Worm (Caenorhabditis elegans) whole organism, midembryonic: ENCODE data around the gene C54F6.6.

Experiments used
- T22C8.4 ChIP-seq: fragments of 200-800 bp; sonication (Bioruptor generic); IDR thresholded peaks from 2 replicates; pipeline ENCODE4 v1.3.6; 2022; ENCODE audit warnings: missing genetic modification characterization, missing compliant biosample characterization
- cog-1 ChIP-seq: sonication (generic microtip); optimal IDR thresholded peaks from 2 replicates; lab custom pipeline; 2016; ENCODE audit warnings: missing genetic modification characterization, missing compliant biosample characterization
- flt-1 ChIP-seq: fragments of 200-800 bp; sonication (Bioruptor generic); IDR thresholded peaks from 2 replicates; pipeline ENCODE4 v1.3.6; 2022; ENCODE audit warnings: missing genetic modification characterization, missing compliant biosample characterization
- klf-2 ChIP-seq: fragments of 200-800 bp; sonication (Bioruptor generic); conservative IDR thresholded peaks from 2 replicates; pipeline ENCODE4 v1.3.6; 2022; ENCODE audit warnings: missing genetic modification reagents, missing genetic modification characterization, missing compliant biosample characterization
- med-1 ChIP-seq: sonication (generic microtip); optimal IDR thresholded peaks from 2 replicates; lab custom pipeline; 2017; ENCODE audit warnings: missing genetic modification characterization, mild to moderate bottlenecking, missing compliant biosample characterization, antibody characterized with exemption, missing genetic modification reagents; ENCODE audit not compliant: insufficient read depth
- ref-1 ChIP-seq: fragments of 200-800 bp; sonication (Bioruptor generic); conservative IDR thresholded peaks from 2 replicates; pipeline ENCODE4 v1.3.6; 2022; ENCODE audit warnings: missing genetic modification reagents, missing genetic modification characterization, missing compliant biosample characterization
- tab-1 ChIP-seq: fragments of 200-800 bp; sonication (Bioruptor generic); IDR thresholded peaks from 2 replicates; pipeline ENCODE4 v1.3.6; 2022; ENCODE audit warnings: missing genetic modification characterization, missing compliant biosample characterization
- ztf-23 ChIP-seq: fragments of 200-800 bp; sonication (Bioruptor generic); IDR thresholded peaks from 2 replicates; pipeline ENCODE4 v1.3.6; 2022; ENCODE audit warnings: missing genetic modification reagents, missing genetic modification characterization, missing compliant biosample characterization
- ztf-29 ChIP-seq: fragments of 200-800 bp; sonication (Bioruptor generic); IDR thresholded peaks from 2 replicates; pipeline ENCODE4 v1.3.6; 2022; ENCODE audit warnings: missing genetic modification reagents, missing genetic modification characterization, missing compliant biosample characterization

The C54F6.6 gene

ce11 chrV:7523392-7523791 is at the start of gene C54F6.6:
Gene C54F6.6 (plus strand): TSS chrV:7523692.
- no peak for TF ChIP-seq ztf-29 (GFP tag; lab: Robert Waterston, UW)
- TF ChIP-seq cog-1 (tag; lab: Kevin White, UChicago): no peak
- TF ChIP-seq klf-2: no peak

- TF ChIP-seq klf-2: no peak
- TF ChIP-seq flt-1 (GFP tag; lab: Robert Waterston, UW): no peak
- TF ChIP-seq cog-1 (tag; lab: Kevin White, UChicago): no peak
- TF ChIP-seq T22C8.4 (GFP tag; lab: Robert Waterston, UW): no peak
- no peak for TF ChIP-seq ztf-29 (GFP tag; lab: Robert Waterston, UW)
- TF ChIP-seq ref-1 (GFP tag; lab: Robert Waterston, UW): no peak
- no peak for TF ChIP-seq med-1 (GFP tag; lab: Kevin White, UChicago)
Measured at ce11 chrV:7476766-7477165, 46.7 kb upstream of the C54F6.6 start, which contains the start of gene srh-125. Gene srh-125 (minus strand): TSS chrV:7476866.

- TF ChIP-seq cog-1 (tag; lab: Kevin White, UChicago) (no peak), ztf-29 (GFP tag; lab: Robert Waterston, UW) (no peak), ztf-23 (GFP tag; lab: Robert Waterston, UW) (no peak), tab-1 (GFP tag; lab: Robert Waterston, UW) (no peak), ref-1 (GFP tag; lab: Robert Waterston, UW) (no peak), klf-2 (no peak), T22C8.4 (GFP tag; lab: Robert Waterston, UW) (no peak), flt-1 (GFP tag; lab: Robert Waterston, UW) (no peak), med-1 (GFP tag; lab: Kevin White, UChicago) (no peak)
Measured at ce11 chrV:7478404-7478803, 45.1 kb upstream of the C54F6.6 start, which contains the start of gene str-190. Gene str-190 (minus strand): TSS chrV:7478504.

ce11 chrV:7480949-7481348 is 42.5 kb upstream of the C54F6.6 start, which contains the start of gene C18B10.6:
Gene C18B10.6 (minus strand): TSS chrV:7481049.
- no peak for TF ChIP-seq flt-1 (GFP tag; lab: Robert Waterston, UW)
- TF ChIP-seq med-1 (GFP tag; lab: Kevin White, UChicago): no peak
- TF ChIP-seq ztf-29 (GFP tag; lab: Robert Waterston, UW): no peak
- no peak for TF ChIP-seq T22C8.4 (GFP tag; lab: Robert Waterston, UW)
- no peak for TF ChIP-seq tab-1 (GFP tag; lab: Robert Waterston, UW)
- no peak for TF ChIP-seq ref-1 (GFP tag; lab: Robert Waterston, UW)
- no peak for TF ChIP-seq klf-2
- TF ChIP-seq ztf-23 (GFP tag; lab: Robert Waterston, UW): no peak
- no peak for TF ChIP-seq cog-1 (tag; lab: Kevin White, UChicago)

ce11 chrV:7485000-7485399 is 38.5 kb upstream of the C54F6.6 start, which contains the start of gene srbc-8:
Gene srbc-8 (minus strand): TSS chrV:7485100.
- TF ChIP-seq flt-1 (GFP tag; lab: Robert Waterston, UW) (no peak), T22C8.4 (GFP tag; lab: Robert Waterston, UW) (no peak), cog-1 (tag; lab: Kevin White, UChicago) (no peak)

- TF ChIP-seq tab-1 (GFP tag; lab: Robert Waterston, UW) (no peak), cog-1 (tag; lab: Kevin White, UChicago) (no peak), flt-1 (GFP tag; lab: Robert Waterston, UW) (no peak), med-1 (GFP tag; lab: Kevin White, UChicago) (no peak), ref-1 (GFP tag; lab: Robert Waterston, UW) (no peak), klf-2 (no peak), ztf-23 (GFP tag; lab: Robert Waterston, UW) (no peak), T22C8.4 (GFP tag; lab: Robert Waterston, UW) (no peak), ztf-29 (GFP tag; lab: Robert Waterston, UW) (no peak)
Measured at ce11 chrV:7487518-7487917, 36.0 kb upstream of the C54F6.6 start, which contains the start of gene srbc-7. Gene srbc-7 (minus strand): TSS chrV:7487618.

ce11 chrV:7490340-7490739 is 33.2 kb upstream of the C54F6.6 start, which contains the start of gene srbc-9:
Gene srbc-9 (minus strand): TSS chrV:7490440.
- TF ChIP-seq ztf-29 (GFP tag; lab: Robert Waterston, UW) (no peak), med-1 (GFP tag; lab: Kevin White, UChicago) (no peak), cog-1 (tag; lab: Kevin White, UChicago) (no peak), flt-1 (GFP tag; lab: Robert Waterston, UW) (no peak), tab-1 (GFP tag; lab: Robert Waterston, UW) (no peak), ref-1 (GFP tag; lab: Robert Waterston, UW) (no peak), T22C8.4 (GFP tag; lab: Robert Waterston, UW) (no peak), ztf-23 (GFP tag; lab: Robert Waterston, UW) (no peak), klf-2 (no peak)

- TF ChIP-seq flt-1 (GFP tag; lab: Robert Waterston, UW) (no peak), ztf-23 (GFP tag; lab: Robert Waterston, UW) (no peak), tab-1 (GFP tag; lab: Robert Waterston, UW) (no peak), T22C8.4 (GFP tag; lab: Robert Waterston, UW) (no peak), ztf-29 (GFP tag; lab: Robert Waterston, UW) (no peak), ref-1 (GFP tag; lab: Robert Waterston, UW) (no peak), klf-2 (no peak)
Measured at ce11 chrV:7492924-7493323, 30.6 kb upstream of the C54F6.6 start, which contains the start of gene srbc-10. Gene srbc-10 (minus strand): TSS chrV:7493024.

- TF ChIP-seq klf-2 (no peak), ref-1 (GFP tag; lab: Robert Waterston, UW) (no peak), med-1 (GFP tag; lab: Kevin White, UChicago) (no peak), cog-1 (tag; lab: Kevin White, UChicago) (no peak), ztf-29 (GFP tag; lab: Robert Waterston, UW) (no peak), ztf-23 (GFP tag; lab: Robert Waterston, UW) (no peak), flt-1 (GFP tag; lab: Robert Waterston, UW) (no peak), T22C8.4 (GFP tag; lab: Robert Waterston, UW) (no peak), tab-1 (GFP tag; lab: Robert Waterston, UW) (no peak)
Measured at ce11 chrV:7495189-7495588, 28.3 kb upstream of the C54F6.6 start, which contains the start of gene srbc-11. Gene srbc-11 (minus strand): TSS chrV:7495289.
